Worm (Caenorhabditis elegans) whole organism, mixed stage, embryonic: ENCODE data around the gene srh-89.

ENCODE experiments used
- elt-3 ChIP-seq: fragments of 150-350 bp; optimal IDR thresholded peaks from 2 replicates; lab custom pipeline; 2014; ENCODE audit warnings: missing biosample characterization, missing genetic modification characterization
- lin-13 ChIP-seq: fragments of 150-350 bp; optimal IDR thresholded peaks from 2 replicates; lab custom pipeline; 2014; ENCODE audit warnings: missing biosample characterization, missing genetic modification characterization
- mab-5 ChIP-seq: fragments of 150-350 bp; optimal IDR thresholded peaks from 2 replicates; lab custom pipeline; 2014; ENCODE audit warnings: missing biosample characterization, missing genetic modification characterization
- mep-1 ChIP-seq: fragments of 150-350 bp; optimal IDR thresholded peaks from 2 replicates; lab custom pipeline; 2017; ENCODE audit warnings: missing biosample characterization, missing genetic modification reagents, missing genetic modification characterization, inconsistent platforms
- nhr-237 ChIP-seq: fragments of 150-350 bp; optimal IDR thresholded peaks from 2 replicates; lab custom pipeline; 2014; ENCODE audit warnings: missing biosample characterization, missing genetic modification characterization
- nhr-28 ChIP-seq: fragments of 150-350 bp; optimal IDR thresholded peaks from 2 replicates; lab custom pipeline; 2014; ENCODE audit warnings: missing biosample characterization, missing genetic modification characterization
- pha-4 ChIP-seq: fragments of 150-350 bp; optimal IDR thresholded peaks from 2 replicates; lab custom pipeline; 2018; ENCODE audit warnings: missing biosample characterization, missing genetic modification reagents, missing genetic modification characterization
- sptf-1 ChIP-seq: sonication (generic microtip); optimal IDR thresholded peaks from 2 replicates; lab custom pipeline; 2017; ENCODE audit warnings: mild to moderate bottlenecking, missing genetic modification characterization, moderate library complexity, missing compliant biosample characterization
- unc-120 ChIP-seq: sonication (generic microtip); optimal IDR thresholded peaks from 2 replicates; lab custom pipeline; 2017; ENCODE audit warnings: missing genetic modification characterization, missing compliant biosample characterization; ENCODE audit not compliant: poor library complexity, severe bottlenecking
- unc-62 ChIP-seq: fragments of 150-350 bp; optimal IDR thresholded peaks from 2 replicates; lab custom pipeline; 2014; ENCODE audit warnings: missing biosample characterization, missing genetic modification reagents, missing genetic modification characterization

DNA sequence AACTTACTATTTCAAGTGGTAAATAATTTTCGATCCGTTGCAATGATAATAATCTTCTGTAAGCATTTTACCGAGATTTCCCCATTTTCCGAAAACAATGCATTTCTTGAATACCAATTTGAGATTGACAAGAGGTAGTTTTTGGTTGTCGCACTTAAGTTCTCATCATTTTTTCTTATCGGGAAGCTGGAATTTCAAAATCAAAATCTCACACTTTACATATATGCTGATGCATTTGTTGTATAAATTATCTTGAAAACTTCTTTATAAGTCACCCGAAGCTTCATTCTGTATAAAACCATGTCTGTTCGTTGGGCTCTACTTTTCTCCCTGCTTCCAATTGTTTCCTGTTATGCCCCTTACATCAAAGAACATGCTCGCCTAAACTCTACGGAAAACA, 13.2 kb downstream of the srh-89 start, which contains the start of gene try-11:
- no peak for TF ChIP-seq mep-1 (tag; lab: Kevin White, UChicago)
- no peak for TF ChIP-seq nhr-237 (tag; lab: Kevin White, UChicago)
- no peak for TF ChIP-seq lin-13 (tag; lab: Kevin White, UChicago)
- TF ChIP-seq nhr-28, result no peak
- no peak for TF ChIP-seq unc-62 (GFP tag; lab: Kevin White, UChicago)
- TF ChIP-seq pha-4, result no peak
- no peak for TF ChIP-seq mab-5 (tag; lab: Kevin White, UChicago)
- no peak for TF ChIP-seq elt-3 (tag; lab: Kevin White, UChicago)
- no peak for TF ChIP-seq unc-120 (tag; lab: Kevin White, UChicago)
- no peak for TF ChIP-seq sptf-1 (tag; lab: Kevin White, UChicago)
